Worm (Caenorhabditis elegans): ENCODE data around the gene F28C10.3.

- TF ChIP-seq pha-4 (tag; optimal IDR thresholded peaks at IDR 0.05) (no peak), lin-54 (GFP tag; optimal IDR thresholded peaks at IDR 0.05) (no peak), zim-3 (tag; optimal IDR thresholded peaks at IDR 0.05) (no peak), ztf-26 (tag; optimal IDR thresholded peaks at IDR 0.05) (no peak), chd-7 (tag; optimal IDR thresholded peaks at IDR 0.05) (no peak), ama-1 (optimal IDR thresholded peaks at IDR 0.05) (no peak), ama-1 (GFP tag; optimal IDR thresholded peaks at IDR 0.05) (no peak), Y53F4B.3 (GFP tag; IDR thresholded peaks at IDR 0.05) (no peak), ztf-28 (GFP tag; IDR thresholded peaks at IDR 0.05) (no peak), snpc-3.4 (tag; optimal IDR thresholded peaks at IDR 0.05) (no peak), nhr-90 (tag; optimal IDR thresholded peaks at IDR 0.05) (no peak), madf-10 (tag; optimal IDR thresholded peaks at IDR 0.05) (no peak), F55B11.4 (tag; optimal IDR thresholded peaks at IDR 0.05; ENCODE audit: borderline replicate concordance, insufficient read depth) (no peak), unc-62 (GFP tag; optimal IDR thresholded peaks at IDR 0.05) (no peak), attf-6 (GFP tag; IDR thresholded peaks at IDR 0.05) (no peak)
These were observed 5.6 kb downstream of the F28C10.3 start, which contains the start of gene ugt-46 for ce11 chrX:530011-530410.

Data from whole organism, young adult.